Worm (Caenorhabditis elegans) whole organism, young adult: ENCODE data around the gene M7.12.
"Not testable (repeated sequence)": the region's sequence is repeated elsewhere in the genome, so short reads cannot be mapped to it uniquely, and the experiment has no call there.

Experiments used
- B0019.2 ChIP-seq: fragments of 200-800 bp; sonication (Bioruptor generic); conservative IDR thresholded peaks from 2 replicates; pipeline ENCODE4 v1.3.6; 2022; ENCODE audit warnings: missing genetic modification reagents, missing genetic modification characterization, missing compliant biosample characterization
- Y79H2A.3 ChIP-seq: fragments of 200-800 bp; sonication (Bioruptor generic); conservative IDR thresholded peaks from 2 replicates; pipeline ENCODE4 v1.3.6; 2022; ENCODE audit warnings: missing genetic modification reagents, missing genetic modification characterization, missing compliant biosample characterization
- attf-3 ChIP-seq: fragments of 200-800 bp; sonication (Bioruptor generic); conservative IDR thresholded peaks from 2 replicates; pipeline ENCODE4 v1.3.6; 2022; ENCODE audit warnings: missing genetic modification reagents, missing genetic modification characterization, missing compliant biosample characterization
- bed-1 ChIP-seq: fragments of 200-800 bp; sonication (Bioruptor generic); IDR thresholded peaks from 2 replicates; pipeline ENCODE4 v1.3.6; 2022; ENCODE audit warnings: missing genetic modification reagents, missing genetic modification characterization, missing compliant biosample characterization
- die-1 ChIP-seq: sonication (generic microtip); optimal IDR thresholded peaks from 2 replicates; lab custom pipeline; 2016; ENCODE audit warnings: missing genotype, mild to moderate bottlenecking, missing genetic modification characterization, missing compliant biosample characterization
- dpl-1 ChIP-seq: fragments of 150-350 bp; optimal IDR thresholded peaks from 2 replicates; lab custom pipeline; 2014; ENCODE audit warnings: missing biosample characterization, missing genetic modification reagents, missing genetic modification characterization
- efl-1 ChIP-seq: fragments of 150-350 bp; optimal IDR thresholded peaks from 2 replicates; lab custom pipeline; 2014; ENCODE audit warnings: missing biosample characterization, missing genetic modification reagents, missing genetic modification characterization
- hrde-1 ChIP-seq: sonication (generic microtip); optimal IDR thresholded peaks from 2 replicates; lab custom pipeline; 2016; ENCODE audit warnings: missing genetic modification characterization, mild to moderate bottlenecking, missing compliant biosample characterization, moderate library complexity, missing genotype, missing genetic modification reagents, borderline replicate concordance
- let-526 ChIP-seq: fragments of 200-800 bp; sonication (Bioruptor generic); IDR thresholded peaks from 2 replicates; pipeline ENCODE4 v1.3.6; 2022; ENCODE audit warnings: missing genetic modification reagents, missing genetic modification characterization, missing compliant biosample characterization
- lir-1 ChIP-seq: fragments of 200-800 bp; sonication (Bioruptor generic); conservative IDR thresholded peaks from 2 replicates; pipeline ENCODE4 v1.3.6; 2022; ENCODE audit warnings: missing genetic modification reagents, missing genetic modification characterization, missing compliant biosample characterization
- madf-10 ChIP-seq: sonication (generic microtip); optimal IDR thresholded peaks from 2 replicates; lab custom pipeline; 2016; ENCODE audit warnings: mild to moderate bottlenecking, missing genetic modification characterization, missing compliant biosample characterization
- mel-28 ChIP-seq: sonication (generic microtip); optimal IDR thresholded peaks from 2 replicates; lab custom pipeline; 2016; ENCODE audit warnings: borderline replicate concordance, mild to moderate bottlenecking, missing genetic modification characterization, missing compliant biosample characterization
- nfyb-1 ChIP-seq: fragments of 200-800 bp; sonication (Bioruptor generic); IDR thresholded peaks from 2 replicates; pipeline ENCODE4 v1.3.6; 2022; ENCODE audit warnings: missing genetic modification reagents, missing genetic modification characterization, missing compliant biosample characterization
- unc-130 ChIP-seq: sonication (generic microtip); optimal IDR thresholded peaks from 2 replicates; lab custom pipeline; 2016; ENCODE audit warnings: missing genetic modification reagents, missing genetic modification characterization, missing compliant biosample characterization

DNA sequence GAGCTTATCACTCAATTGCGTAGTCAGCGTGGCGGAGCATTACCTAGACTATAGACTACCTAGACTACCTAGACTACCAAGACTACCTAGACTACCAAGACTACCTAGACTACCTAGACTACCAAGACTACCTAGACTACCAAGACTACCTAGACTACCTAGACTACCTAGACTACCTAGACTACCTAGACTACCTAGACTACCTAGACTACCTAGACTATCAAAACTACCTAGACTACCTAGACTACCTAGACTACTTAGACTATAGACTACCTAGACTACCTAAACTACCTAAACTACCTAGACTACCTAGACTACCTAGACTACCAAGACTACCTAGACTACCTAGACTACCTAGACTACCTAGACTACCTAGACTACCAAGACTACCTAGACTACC lies 26.9 kb downstream of the M7.12 start:
- not testable (repeated sequence) for TF ChIP-seq B0019.2 (GFP tag; lab: Robert Waterston, UW); madf-10 (tag; lab: Kevin White, UChicago); bed-1 (GFP tag; lab: Robert Waterston, UW); efl-1 (GFP tag; lab: Kevin White, UChicago); mel-28 (tag; lab: Kevin White, UChicago); Y79H2A.3; nfyb-1 (GFP tag; lab: Robert Waterston, UW); dpl-1 (GFP tag; lab: Kevin White, UChicago); hrde-1 (tag; lab: Kevin White, UChicago); lir-1; unc-130 (GFP tag; lab: Kevin White, UChicago); die-1 (tag; lab: Kevin White, UChicago); let-526; attf-3 (GFP tag; lab: Robert Waterston, UW)
